Worm (Caenorhabditis elegans) whole organism, young adult: ENCODE measurements around the gene gtl-2.
A peak's percentile ranks its signal among the peaks of the same experiment; 100 is the strongest.

ENCODE experiments used
- B0035.1 ChIP-seq: sonication (generic microtip); optimal IDR thresholded peaks from 2 replicates; lab custom pipeline; 2016; ENCODE audit warnings: missing genetic modification characterization, mild to moderate bottlenecking, missing compliant biosample characterization, missing genotype, missing genetic modification reagents
- B0336.3 ChIP-seq: fragments of 200-800 bp; sonication (Bioruptor generic); IDR thresholded peaks from 2 replicates; pipeline ENCODE4 v1.3.6; 2022; ENCODE audit warnings: missing genetic modification characterization, missing compliant biosample characterization
- C17E4.6 ChIP-seq: fragments of 200-800 bp; sonication (Bioruptor generic); IDR thresholded peaks from 2 replicates; pipeline ENCODE4 v1.3.6; 2022; ENCODE audit warnings: missing genetic modification reagents, missing genetic modification characterization, missing compliant biosample characterization
- F22D6.2 ChIP-seq: sonication (generic microtip); optimal IDR thresholded peaks from 2 replicates; lab custom pipeline; 2016; ENCODE audit warnings: mild to moderate bottlenecking, missing genetic modification characterization, missing compliant biosample characterization
- F39B2.1 ChIP-seq: fragments of 200-800 bp; sonication (Bioruptor generic); IDR thresholded peaks from 2 replicates; pipeline ENCODE4 v1.3.6; 2022; ENCODE audit warnings: missing genetic modification reagents, missing genetic modification characterization, missing compliant biosample characterization
- F55B11.4 ChIP-seq: sonication (generic microtip); optimal IDR thresholded peaks from 2 replicates; lab custom pipeline; 2016; ENCODE audit warnings: missing compliant biosample characterization, missing genetic modification characterization, borderline replicate concordance; ENCODE audit not compliant: insufficient read depth
- T26A5.8 ChIP-seq: sonication (generic microtip); optimal IDR thresholded peaks from 2 replicates; lab custom pipeline; 2016; ENCODE audit warnings: missing genetic modification characterization, missing compliant biosample characterization
- Y53G8AR.9 ChIP-seq: fragments of 200-800 bp; sonication (Bioruptor generic); conservative IDR thresholded peaks from 2 replicates; pipeline ENCODE4 v1.3.6; 2022; ENCODE audit warnings: missing genetic modification reagents, missing genetic modification characterization, missing compliant biosample characterization
- Y67H2A.10 ChIP-seq: fragments of 200-800 bp; sonication (Bioruptor generic); conservative IDR thresholded peaks from 2 replicates; pipeline ENCODE4 v1.3.6; 2022; ENCODE audit warnings: missing genetic modification reagents, missing genetic modification characterization, missing compliant biosample characterization
- Y79H2A.3 ChIP-seq: fragments of 200-800 bp; sonication (Bioruptor generic); conservative IDR thresholded peaks from 2 replicates; pipeline ENCODE4 v1.3.6; 2022; ENCODE audit warnings: missing genetic modification reagents, missing genetic modification characterization, missing compliant biosample characterization
- Y95B8A.8 ChIP-seq: fragments of 200-800 bp; sonication (Bioruptor generic); IDR thresholded peaks from 2 replicates; pipeline ENCODE4 v1.3.6; 2022; ENCODE audit warnings: missing genetic modification reagents, missing genetic modification characterization, missing compliant biosample characterization
- akir-1 ChIP-seq: fragments of 200-800 bp; sonication (Bioruptor generic); optimal IDR thresholded peaks from 2 replicates; lab custom pipeline; 2018; ENCODE audit warnings: mild to moderate bottlenecking, missing genetic modification characterization, moderate library complexity, missing compliant biosample characterization
- attf-5 ChIP-seq: fragments of 200-800 bp; sonication (Bioruptor generic); optimal IDR thresholded peaks from 2 replicates; lab custom pipeline; 2018; ENCODE audit warnings: mild to moderate bottlenecking, missing genetic modification characterization, missing compliant biosample characterization
- bed-2 ChIP-seq: fragments of 200-800 bp; sonication (Bioruptor generic); IDR thresholded peaks from 2 replicates; pipeline ENCODE4 v1.3.6; 2022; ENCODE audit warnings: missing genetic modification reagents, missing genetic modification characterization, missing compliant biosample characterization
- ccch-3 ChIP-seq: fragments of 200-800 bp; sonication (Bioruptor generic); optimal IDR thresholded peaks from 2 replicates; lab custom pipeline; 2018; ENCODE audit warnings: mild to moderate bottlenecking, missing genetic modification characterization, missing compliant biosample characterization
- cebp-1 ChIP-seq, 2 experiments: fragments of 200-800 bp in 1 of 2; sonication (Bioruptor generic) in 1 of 2; sonication (generic microtip) in 1 of 2; IDR thresholded peaks in 1 of 2; optimal IDR thresholded peaks in 1 of 2; 2 replicates each; pipeline versions ENCODE4 v1.3.6 to Lab custom; 2017 to 2022; ENCODE audit warnings: missing compliant biosample characterization in 2 of 2, missing genetic modification characterization in 2 of 2, mild to moderate bottlenecking in 1 of 2, missing genetic modification reagents in 1 of 2, moderate library complexity in 1 of 2
- ceh-100 ChIP-seq: fragments of 200-800 bp; sonication (Bioruptor generic); IDR thresholded peaks from 2 replicates; pipeline ENCODE4 v1.3.6; 2022; ENCODE audit warnings: missing genetic modification reagents, missing genetic modification characterization, missing compliant biosample characterization
- ceh-27 ChIP-seq: fragments of 200-800 bp; sonication (Bioruptor generic); optimal IDR thresholded peaks from 2 replicates; lab custom pipeline; 2018; ENCODE audit warnings: mild to moderate bottlenecking, missing genetic modification characterization, moderate library complexity, missing compliant biosample characterization
- ceh-79 ChIP-seq: sonication (generic microtip); optimal IDR thresholded peaks from 2 replicates; lab custom pipeline; 2017; ENCODE audit warnings: mild to moderate bottlenecking, missing genetic modification characterization, missing compliant biosample characterization
- chd-7 ChIP-seq: sonication (generic microtip); optimal IDR thresholded peaks from 2 replicates; lab custom pipeline; 2016; ENCODE audit warnings: mild to moderate bottlenecking, missing genetic modification characterization, moderate library complexity, missing compliant biosample characterization
- die-1 ChIP-seq: sonication (generic microtip); optimal IDR thresholded peaks from 2 replicates; lab custom pipeline; 2016; ENCODE audit warnings: missing genotype, mild to moderate bottlenecking, missing genetic modification characterization, missing compliant biosample characterization
- dox-1 ChIP-seq: fragments of 200-800 bp; sonication (Bioruptor generic); IDR thresholded peaks from 2 replicates; pipeline ENCODE4 v1.3.6; 2022; ENCODE audit warnings: missing genetic modification reagents, missing genetic modification characterization, missing compliant biosample characterization
- efl-1 ChIP-seq: fragments of 150-350 bp; optimal IDR thresholded peaks from 2 replicates; lab custom pipeline; 2014; ENCODE audit warnings: missing biosample characterization, missing genetic modification reagents, missing genetic modification characterization
- egl-18 ChIP-seq: fragments of 200-800 bp; sonication (Bioruptor generic); IDR thresholded peaks from 2 replicates; pipeline ENCODE4 v1.3.6; 2022; ENCODE audit warnings: missing genetic modification reagents, missing genetic modification characterization, missing compliant biosample characterization
- ekl-4 ChIP-seq: fragments of 200-800 bp; sonication (Bioruptor generic); IDR thresholded peaks from 2 replicates; pipeline ENCODE4 v1.3.6; 2022; ENCODE audit warnings: missing genetic modification reagents, missing genetic modification characterization, missing compliant biosample characterization
- hmg-20 ChIP-seq: fragments of 200-800 bp; sonication (Bioruptor generic); IDR thresholded peaks from 2 replicates; pipeline ENCODE4 v1.3.6; 2022; ENCODE audit warnings: missing genetic modification reagents, missing genetic modification characterization, missing compliant biosample characterization
- hrde-1 ChIP-seq: sonication (generic microtip); optimal IDR thresholded peaks from 2 replicates; lab custom pipeline; 2016; ENCODE audit warnings: missing genetic modification characterization, mild to moderate bottlenecking, missing compliant biosample characterization, moderate library complexity, missing genotype, missing genetic modification reagents, borderline replicate concordance
- lag-1 ChIP-seq: fragments of 200-800 bp; sonication (Bioruptor generic); IDR thresholded peaks from 2 replicates; pipeline ENCODE4 v1.3.6; 2022; ENCODE audit warnings: missing genetic modification reagents, missing genetic modification characterization, missing compliant biosample characterization
- let-607 ChIP-seq, 2 experiments: fragments of 200-800 bp in 1 of 2; sonication (Bioruptor generic) in 1 of 2; sonication (generic microtip) in 1 of 2; optimal IDR thresholded peaks; 2 replicates each; lab custom pipeline; 2016 to 2018; ENCODE audit warnings: mild to moderate bottlenecking in 2 of 2, missing compliant biosample characterization in 2 of 2, missing genetic modification characterization in 2 of 2, moderate library complexity in 2 of 2, missing genotype in 1 of 2
- lin-26 ChIP-seq: fragments of 200-800 bp; sonication (Bioruptor generic); IDR thresholded peaks from 2 replicates; pipeline ENCODE4 v1.3.6; 2022; ENCODE audit warnings: missing genetic modification reagents, missing genetic modification characterization, missing compliant biosample characterization
- lir-1 ChIP-seq: fragments of 200-800 bp; sonication (Bioruptor generic); conservative IDR thresholded peaks from 2 replicates; pipeline ENCODE4 v1.3.6; 2022; ENCODE audit warnings: missing genetic modification reagents, missing genetic modification characterization, missing compliant biosample characterization
- madf-3 ChIP-seq: fragments of 200-800 bp; sonication (Bioruptor generic); IDR thresholded peaks from 2 replicates; pipeline ENCODE4 v1.3.6; 2022; ENCODE audit warnings: missing genetic modification reagents, missing genetic modification characterization, missing compliant biosample characterization
- mxl-1 ChIP-seq: sonication (generic microtip); optimal IDR thresholded peaks from 2 replicates; lab custom pipeline; 2016; ENCODE audit warnings: missing genetic modification characterization, missing compliant biosample characterization
- pha-4 ChIP-seq: fragments of 150-350 bp; sonication (generic microtip); optimal IDR thresholded peaks from 2 replicates; lab custom pipeline; 2014; ENCODE audit warnings: missing biosample characterization, missing genetic modification reagents, missing genetic modification characterization
- rec-8 ChIP-seq, 2 experiments: sonication (generic microtip); optimal IDR thresholded peaks; 2 replicates each; lab custom pipeline; 2016; ENCODE audit warnings: mild to moderate bottlenecking in 2 of 2, missing genetic modification characterization in 2 of 2, missing genetic modification reagents in 2 of 2, missing genotype in 2 of 2, missing biosample characterization in 1 of 2, missing compliant biosample characterization in 1 of 2, moderate library complexity in 1 of 2
- rpc-1 ChIP-seq, 2 experiments: fragments of 150-350 bp in 1 of 2; sonication (generic microtip) in 1 of 2; optimal IDR thresholded peaks; 2 replicates each; lab custom pipeline; 2014 to 2018; ENCODE audit warnings: missing biosample characterization in 1 of 2, missing genetic modification characterization in 1 of 2, missing genetic modification reagents in 1 of 2, missing genotype in 1 of 2
- sdz-38 ChIP-seq: sonication (generic microtip); optimal IDR thresholded peaks from 2 replicates; lab custom pipeline; 2016; ENCODE audit warnings: missing genotype, missing genetic modification characterization, missing compliant biosample characterization
- snpc-1.1 ChIP-seq: sonication (generic microtip); optimal IDR thresholded peaks from 2 replicates; lab custom pipeline; 2017; ENCODE audit warnings: missing genetic modification characterization, mild to moderate bottlenecking, missing compliant biosample characterization, antibody characterized with exemption, moderate library complexity, missing genotype, missing genetic modification reagents; ENCODE audit not compliant: insufficient read depth
- snpc-3.4 ChIP-seq: sonication (generic microtip); optimal IDR thresholded peaks from 2 replicates; lab custom pipeline; 2017; ENCODE audit warnings: missing genetic modification characterization, mild to moderate bottlenecking, missing compliant biosample characterization, antibody characterized with exemption, moderate library complexity, missing genotype, missing genetic modification reagents
- somi-1 ChIP-seq: fragments of 200-800 bp; sonication (Bioruptor generic); optimal IDR thresholded peaks from 2 replicates; lab custom pipeline; 2018; ENCODE audit warnings: mild to moderate bottlenecking, missing genetic modification characterization, missing compliant biosample characterization
- sptf-2 ChIP-seq: fragments of 200-800 bp; sonication (Bioruptor generic); optimal IDR thresholded peaks from 2 replicates; lab custom pipeline; 2018; ENCODE audit warnings: mild to moderate bottlenecking, missing genetic modification characterization, missing compliant biosample characterization
- tbp1 ChIP-seq: fragments of 200-800 bp; sonication (Bioruptor generic); optimal IDR thresholded peaks from 2 replicates; lab custom pipeline; 2018; ENCODE audit warnings: mild to moderate bottlenecking, missing genetic modification characterization, missing compliant biosample characterization
- tbx-9 ChIP-seq: sonication (generic microtip); optimal IDR thresholded peaks from 2 replicates; lab custom pipeline; 2016; ENCODE audit warnings: borderline replicate concordance, missing genetic modification characterization, inconsistent platforms, missing compliant biosample characterization
- tlf-1 ChIP-seq: fragments of 200-800 bp; sonication (Bioruptor generic); optimal IDR thresholded peaks from 2 replicates; lab custom pipeline; 2018; ENCODE audit warnings: mild to moderate bottlenecking, missing genetic modification characterization, missing compliant biosample characterization
- unc-62 ChIP-seq: fragments of 150-350 bp; optimal IDR thresholded peaks from 2 replicates; lab custom pipeline; 2014; ENCODE audit warnings: missing biosample characterization, missing genetic modification reagents, missing genetic modification characterization
- xnd-1 ChIP-seq: sonication (generic microtip); optimal IDR thresholded peaks from 2 replicates; lab custom pipeline; 2016; ENCODE audit warnings: missing genotype, missing genetic modification reagents, missing genetic modification characterization, missing compliant biosample characterization
- zim-3 ChIP-seq: sonication (generic microtip); optimal IDR thresholded peaks from 2 replicates; lab custom pipeline; 2017; ENCODE audit warnings: mild to moderate bottlenecking, missing genetic modification characterization, moderate library complexity, missing compliant biosample characterization

The gtl-2 gene

DNA sequence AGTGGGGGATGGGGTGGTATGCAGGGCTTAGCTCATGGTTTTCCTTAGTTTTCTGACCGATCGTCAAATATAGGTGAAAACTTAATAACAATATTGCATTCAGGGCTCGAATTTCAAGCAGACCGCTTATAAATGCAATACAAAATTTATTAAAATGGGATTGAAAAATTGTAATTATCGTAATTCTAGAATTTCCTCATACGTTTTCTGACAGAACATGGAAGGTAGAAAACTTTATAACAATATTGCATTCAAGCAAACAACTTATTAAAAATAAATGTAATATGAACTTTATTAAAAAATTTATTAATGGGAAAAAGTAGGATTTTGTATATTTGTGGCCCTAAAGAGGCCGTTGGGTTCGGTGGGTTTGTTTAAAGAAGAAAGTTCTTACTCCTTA lies 50.4 kb downstream of the gtl-2 start (continued):
- TF ChIP-seq Y67H2A.10 (GFP tag; lab: Robert Waterston, UW) (no peak), lag-1 (GFP tag; lab: Robert Waterston, UW) (no peak), B0035.1 (no peak), hmg-20 (no peak), F55B11.4 (no peak), Y53G8AR.9 (GFP tag; lab: Robert Waterston, UW) (0 out of 2 replicates have a peak, but pooled peaks have one; percentile 57), ekl-4 (GFP tag; lab: Robert Waterston, UW) (peak; percentile 79), attf-5 (GFP tag; lab: Kevin White, UChicago) (no peak), somi-1 (GFP tag; lab: Kevin White, UChicago) (no peak), T26A5.8 (tag; lab: Kevin White, UChicago) (no peak), mxl-1 (no peak), hrde-1 (tag; lab: Kevin White, UChicago) (peak; percentile 82), bed-2 (GFP tag; lab: Robert Waterston, UW) (no peak), ceh-100 (GFP tag; lab: Robert Waterston, UW) (0 out of 2 replicates have a peak, but pooled peaks have one; percentile 27), C17E4.6 (GFP tag; lab: Robert Waterston, UW) (0 out of 2 replicates have a peak, but pooled peaks have one; percentile 7), ceh-27 (no peak), chd-7 (no peak), ceh-79 (tag; lab: Kevin White, UChicago) (no peak), akir-1 (GFP tag; lab: Kevin White, UChicago) (no peak), sdz-38 (tag; lab: Kevin White, UChicago) (no peak), dox-1 (GFP tag; lab: Robert Waterston, UW) (peak; percentile 64; the same call in 1 of the 2 replicates), F22D6.2 (tag; lab: Kevin White, UChicago) (no peak), F39B2.1 (GFP tag; lab: Robert Waterston, UW) (0 out of 2 replicates have a peak, but pooled peaks have one; percentile 17), cebp-1 (GFP tag; IDR thresholded peaks at IDR 0.05; lab: Robert Waterston, UW) (no peak), cebp-1 (tag; optimal IDR thresholded peaks at IDR 0.05; lab: Kevin White, UChicago) (no peak), Y95B8A.8 (peak; percentile 59; the same call in 1 of the 2 replicates), zim-3 (tag; lab: Kevin White, UChicago) (no peak), xnd-1 (tag; lab: Kevin White, UChicago) (no peak), tbx-9 (tag; lab: Kevin White, UChicago) (no peak), rec-8 (tag; optimal IDR thresholded peaks at IDR 0.05; lab: Kevin White, UChicago) (no peak), B0336.3 (GFP tag; lab: Robert Waterston, UW) (no peak), tbp1 (GFP tag; lab: Kevin White, UChicago) (no peak), madf-3 (GFP tag; lab: Robert Waterston, UW) (no peak), pha-4 (tag; lab: Kevin White, UChicago) (no peak), rpc-1 (optimal IDR thresholded peaks at IDR 0.05; lab: Kevin White, UChicago) (no peak), rpc-1 (tag; optimal IDR thresholded peaks at IDR 0.05; lab: Kevin White, UChicago) (no peak), lin-26 (peak; percentile 79), unc-62 (GFP tag; lab: Kevin White, UChicago) (no peak), snpc-1.1 (tag; lab: Kevin White, UChicago) (no peak), let-607 (tag; optimal IDR thresholded peaks at IDR 0.05; lab: Kevin White, UChicago) (no peak), ccch-3 (no peak), Y79H2A.3 (GFP tag; lab: Robert Waterston, UW) (peak; percentile 56; the same call in 1 of the 2 replicates), die-1 (no peak), efl-1 (no peak), snpc-3.4 (tag; lab: Kevin White, UChicago) (peak; percentile 7), egl-18 (GFP tag; lab: Robert Waterston, UW) (no peak), tlf-1 (GFP tag; lab: Kevin White, UChicago) (no peak), sptf-2 (no peak), lir-1 (GFP tag; lab: Robert Waterston, UW) (no peak)
